Fruit fly (Drosophila melanogaster): Measurements from ENCODE around the gene Plzf.

dm6 chr2L:12075850-12076249 is 27.1 kb upstream of the Plzf start, which contains the start of gene CG14947:
- TF ChIP-seq fru (GFP tag; optimal IDR thresholded peaks at IDR 0.05) (no peak), CG32264 (GFP tag; optimal IDR thresholded peaks at IDR 0.05) (no peak), pan (optimal IDR thresholded peaks at IDR 0.05) (no peak), Dfd (GFP tag; optimal IDR thresholded peaks at IDR 0.05) (no peak), Abd-B (GFP tag; optimal IDR thresholded peaks at IDR 0.05) (no peak), sv (GFP tag; optimal IDR thresholded peaks at IDR 0.05) (no peak)

Measured in whole organism, wandering third instar larva.